Fruit fly (Drosophila melanogaster) whole organism, prepupa: ENCODE data around the gene CG11095.

Experiments used
- Blimp-1 ChIP-seq: fragments of 200-800 bp; sonication (Bioruptor generic); optimal IDR thresholded peaks from 3 replicates; lab custom pipeline; 2017; ENCODE audit warnings: missing biosample characterization, missing genetic modification characterization, mild to moderate bottlenecking, moderate library complexity, missing genetic modification reagents
- CG10631 ChIP-seq: fragments of 200-800 bp; sonication (Bioruptor generic); optimal IDR thresholded peaks from 2 replicates; lab custom pipeline; 2016; ENCODE audit warnings: missing biosample characterization, missing genetic modification characterization
- CG11902 ChIP-seq: fragments of 200-800 bp; sonication (Bioruptor generic); optimal IDR thresholded peaks from 3 replicates; lab custom pipeline; 2016; ENCODE audit warnings: missing biosample characterization, missing genetic modification characterization
- CG15336 ChIP-seq: fragments of 200-800 bp; sonication (Bioruptor generic); IDR thresholded peaks from 2 replicates; pipeline ENCODE4 v1.3.6; 2022; ENCODE audit warnings: missing biosample characterization, missing genetic modification characterization
- CG31627 ChIP-seq: fragments of 200-800 bp; sonication (Bioruptor generic); optimal IDR thresholded peaks from 3 replicates; lab custom pipeline; 2016; ENCODE audit warnings: missing biosample characterization, missing genetic modification characterization
- CG6276 ChIP-seq: fragments of 200-800 bp; sonication (Bioruptor generic); optimal IDR thresholded peaks from 2 replicates; lab custom pipeline; 2017; ENCODE audit warnings: missing biosample characterization, mild to moderate bottlenecking, missing genetic modification characterization
- Eip93F ChIP-seq: fragments of 200-800 bp; sonication (Bioruptor generic); optimal IDR thresholded peaks from 2 replicates; lab custom pipeline; 2016; ENCODE audit warnings: missing biosample characterization, mild to moderate bottlenecking, missing genetic modification characterization
- Gug ChIP-seq: fragments of 200-800 bp; sonication (Bioruptor generic); IDR thresholded peaks from 2 replicates; pipeline ENCODE4 v1.3.6; 2022; ENCODE audit warnings: missing biosample characterization, missing genetic modification characterization
- Hr4 ChIP-seq: fragments of 200-800 bp; sonication (Bioruptor generic); optimal IDR thresholded peaks from 3 replicates; lab custom pipeline; 2016; ENCODE audit warnings: missing biosample characterization, missing genetic modification characterization
- Sox14 ChIP-seq: fragments of 200-800 bp; sonication (Bioruptor generic); optimal IDR thresholded peaks from 3 replicates; lab custom pipeline; 2016; ENCODE audit warnings: missing biosample characterization, missing genetic modification characterization
- Sox15 ChIP-seq: fragments of 200-800 bp; sonication (Bioruptor generic); optimal IDR thresholded peaks from 3 replicates; lab custom pipeline; 2016; ENCODE audit warnings: missing biosample characterization, missing genetic modification characterization
- pdm3 ChIP-seq: fragments of 200-800 bp; sonication (Bioruptor generic); optimal IDR thresholded peaks from 3 replicates; lab custom pipeline; 2016; ENCODE audit warnings: missing biosample characterization, missing genetic modification characterization

dm6 chrX:13822753-13823152 is 11.3 kb downstream of the CG11095 start, which contains the start of gene Nup93-1:
- TF ChIP-seq Sox14 (GFP tag; lab: Kevin White, UChicago) (no peak), Hr4 (GFP tag; lab: Kevin White, UChicago) (no peak), CG10631 (GFP tag; lab: Kevin White, UChicago) (no peak), Eip93F (no peak), CG11902 (no peak), CG6276 (GFP tag; lab: Kevin White, UChicago) (no peak), Gug (GFP tag; lab: Robert Waterston, UW) (no peak), Blimp-1 (GFP tag; lab: Kevin White, UChicago) (no peak), Sox15 (GFP tag; lab: Kevin White, UChicago) (no peak), pdm3 (GFP tag; lab: Kevin White, UChicago) (no peak), CG15336 (GFP tag; lab: Robert Waterston, UW) (no peak), CG31627 (GFP tag; lab: Kevin White, UChicago) (no peak)
